Worm (Caenorhabditis elegans) whole organism, L4 larva: ENCODE results near the gene dhs-16.

Source experiments
- D1046.2 ChIP-seq: fragments of 200-800 bp; sonication (Bioruptor generic); IDR thresholded peaks from 2 replicates; pipeline ENCODE4 v1.3.6; 2022; ENCODE audit warnings: missing genetic modification characterization, missing compliant biosample characterization
- F10B5.3 ChIP-seq: sonication (generic microtip); optimal IDR thresholded peaks from 2 replicates; lab custom pipeline; 2016; ENCODE audit warnings: mild to moderate bottlenecking, missing genetic modification characterization, missing compliant biosample characterization
- F26F4.8 ChIP-seq: fragments of 200-800 bp; sonication (Bioruptor generic); conservative IDR thresholded peaks from 2 replicates; pipeline ENCODE4 v1.3.6; 2022; ENCODE audit warnings: missing genetic modification characterization, missing compliant biosample characterization
- R02D3.7 ChIP-seq: fragments of 150-350 bp; sonication (generic microtip); optimal IDR thresholded peaks from 3 replicates; lab custom pipeline; 2014; ENCODE audit warnings: missing biosample characterization, missing genetic modification characterization
- T20F7.1 ChIP-seq: fragments of 200-800 bp; sonication (Bioruptor generic); optimal IDR thresholded peaks from 2 replicates; lab custom pipeline; 2018; ENCODE audit warnings: mild to moderate bottlenecking, missing genetic modification characterization, missing compliant biosample characterization
- T26A8.4 ChIP-seq: fragments of 200-800 bp; sonication (Bioruptor generic); IDR thresholded peaks from 2 replicates; pipeline ENCODE4 v1.3.6; 2022; ENCODE audit warnings: missing genetic modification characterization, missing compliant biosample characterization
- Y105C5A.15 ChIP-seq: fragments of 200-800 bp; sonication (Bioruptor generic); IDR thresholded peaks from 2 replicates; pipeline ENCODE4 v1.3.6; 2022; ENCODE audit warnings: missing genetic modification characterization, missing compliant biosample characterization
- Y75B8A.6 ChIP-seq: fragments of 200-800 bp; sonication (Bioruptor generic); IDR thresholded peaks from 2 replicates; pipeline ENCODE4 v1.3.6; 2022; ENCODE audit warnings: missing genetic modification reagents, missing genetic modification characterization, missing compliant biosample characterization
- ZK337.2 ChIP-seq: fragments of 200-800 bp; sonication (Bioruptor generic); IDR thresholded peaks from 2 replicates; pipeline ENCODE4 v1.3.6; 2022; ENCODE audit warnings: missing genetic modification reagents, missing genetic modification characterization, missing compliant biosample characterization
- ZK546.5 ChIP-seq, 2 experiments: sonication (generic microtip); optimal IDR thresholded peaks; 2 replicates each; lab custom pipeline; 2017; ENCODE audit warnings: missing biosample characterization in 2 of 2, missing genetic modification characterization in 2 of 2
- aha-1 ChIP-seq: fragments of 150-350 bp; peaks from one replicate; lab custom pipeline; 2014; ENCODE audit warnings: missing biosample characterization, missing genetic modification characterization
- aly-2 ChIP-seq: sonication (generic microtip); optimal IDR thresholded peaks from 2 replicates; lab custom pipeline; 2018; ENCODE audit warnings: missing biosample characterization, missing genetic modification characterization
- ama-1 ChIP-seq: fragments of 150-350 bp; optimal IDR thresholded peaks from 2 replicates; lab custom pipeline; 2014; ENCODE audit warnings: inconsistent platforms, mixed read lengths
- ceh-28 ChIP-seq: fragments of 150-350 bp; optimal IDR thresholded peaks from 2 replicates; lab custom pipeline; 2014; ENCODE audit warnings: missing biosample characterization, missing genetic modification reagents, missing genetic modification characterization
- ceh-32 ChIP-seq: sonication (generic microtip); optimal IDR thresholded peaks from 2 replicates; lab custom pipeline; 2016; ENCODE audit warnings: mild to moderate bottlenecking, missing genetic modification characterization, missing compliant biosample characterization; ENCODE audit not compliant: poor library complexity
- ces-1 ChIP-seq: fragments of 150-350 bp; sonication (generic microtip); optimal IDR thresholded peaks from 4 replicates; lab custom pipeline; 2014; ENCODE audit warnings: missing biosample characterization, missing genetic modification reagents, missing genetic modification characterization
- daf-12 ChIP-seq: fragments of 150-350 bp; optimal IDR thresholded peaks from 2 replicates; lab custom pipeline; 2014; ENCODE audit warnings: missing biosample characterization, missing genetic modification reagents, missing genetic modification characterization
- daf-16 ChIP-seq, 3 experiments: sonication (generic microtip); optimal IDR thresholded peaks; 2 replicates each; lab custom pipeline; 2016 to 2017; ENCODE audit warnings: missing genetic modification characterization in 3 of 3, missing genetic modification reagents in 3 of 3, mild to moderate bottlenecking in 2 of 3, missing compliant biosample characterization in 2 of 3, missing biosample characterization in 1 of 3, moderate library complexity in 1 of 3
- daf-19 ChIP-seq: fragments of 200-800 bp; sonication (Bioruptor generic); conservative IDR thresholded peaks from 2 replicates; pipeline ENCODE4 v1.3.6; 2022; ENCODE audit warnings: missing genetic modification characterization, missing compliant biosample characterization
- daf-8 ChIP-seq: fragments of 200-800 bp; sonication (Bioruptor generic); IDR thresholded peaks from 2 replicates; pipeline ENCODE4 v1.3.6; 2022; ENCODE audit warnings: missing genetic modification characterization, missing compliant biosample characterization
- dmd-6 ChIP-seq: fragments of 200-800 bp; sonication (Bioruptor generic); IDR thresholded peaks from 2 replicates; pipeline ENCODE4 v1.3.6; 2022; ENCODE audit warnings: missing genetic modification reagents, missing genetic modification characterization, missing compliant biosample characterization
- dmd-8 ChIP-seq: fragments of 200-800 bp; sonication (Bioruptor generic); IDR thresholded peaks from 2 replicates; pipeline ENCODE4 v1.3.6; 2022; ENCODE audit warnings: missing genetic modification characterization, missing compliant biosample characterization
- dpl-1 ChIP-seq: fragments of 150-350 bp; optimal IDR thresholded peaks from 2 replicates; lab custom pipeline; 2014; ENCODE audit warnings: missing biosample characterization, missing genetic modification reagents, missing genetic modification characterization
- egl-27 ChIP-seq: sonication (generic microtip); optimal IDR thresholded peaks from 3 replicates; lab custom pipeline; 2017; ENCODE audit warnings: missing biosample characterization, missing genetic modification reagents, missing genetic modification characterization
- fkh-10 ChIP-seq: fragments of 150-350 bp; optimal IDR thresholded peaks from 2 replicates; lab custom pipeline; 2014; ENCODE audit warnings: missing biosample characterization, missing genetic modification reagents, missing genetic modification characterization
- hif-1 ChIP-seq, 2 experiments: sonication (generic microtip); optimal IDR thresholded peaks; 2 replicates each; lab custom pipeline; 2016 to 2017; ENCODE audit warnings: missing compliant biosample characterization in 2 of 2, missing genetic modification characterization in 2 of 2, missing genetic modification reagents in 2 of 2, missing genotype in 2 of 2, mild to moderate bottlenecking in 1 of 2
- hlh-11 ChIP-seq: fragments of 200-800 bp; sonication (Bioruptor generic); optimal IDR thresholded peaks from 2 replicates; lab custom pipeline; 2018; ENCODE audit warnings: mild to moderate bottlenecking, missing genetic modification characterization, missing compliant biosample characterization
- lim-7 ChIP-seq: fragments of 200-800 bp; sonication (Bioruptor generic); IDR thresholded peaks from 2 replicates; pipeline ENCODE4 v1.3.6; 2022; ENCODE audit warnings: missing genetic modification characterization, missing compliant biosample characterization
- lin-1 ChIP-seq: fragments of 200-800 bp; sonication (Bioruptor generic); IDR thresholded peaks from 2 replicates; pipeline ENCODE4 v1.3.6; 2022; ENCODE audit warnings: missing genetic modification reagents, missing genetic modification characterization, missing compliant biosample characterization
- lin-13 ChIP-seq: fragments of 150-350 bp; optimal IDR thresholded peaks from 2 replicates; lab custom pipeline; 2014; ENCODE audit warnings: missing biosample characterization, missing genetic modification reagents, missing genetic modification characterization
- lin-15B ChIP-seq: fragments of 150-350 bp; sonication (generic microtip); optimal IDR thresholded peaks from 3 replicates; lab custom pipeline; 2014; ENCODE audit warnings: missing biosample characterization, missing genetic modification characterization
- lin-38 ChIP-seq: fragments of 200-800 bp; sonication (Bioruptor generic); IDR thresholded peaks from 2 replicates; pipeline ENCODE4 v1.3.6; 2022; ENCODE audit warnings: missing genetic modification reagents, missing genetic modification characterization, missing compliant biosample characterization
- lin-39 ChIP-seq: fragments of 150-350 bp; optimal IDR thresholded peaks from 2 replicates; lab custom pipeline; 2014; ENCODE audit warnings: missing biosample characterization, missing genetic modification reagents, missing genetic modification characterization
- madf-5 ChIP-seq, 2 experiments: fragments of 200-800 bp; sonication (Bioruptor generic); IDR thresholded peaks; 2 replicates each; pipeline ENCODE4 v1.3.6; 2022; ENCODE audit warnings: missing compliant biosample characterization in 2 of 2, missing genetic modification characterization in 2 of 2
- mdl-1 ChIP-seq, 2 experiments: fragments of 150-350 bp in 1 of 2; sonication (generic microtip) in 1 of 2; optimal IDR thresholded peaks; 2 replicates each; lab custom pipeline; 2014 to 2017; ENCODE audit warnings: missing biosample characterization in 2 of 2, missing genetic modification characterization in 2 of 2
- mep-1 ChIP-seq: fragments of 150-350 bp; sonication (generic microtip); optimal IDR thresholded peaks from 3 replicates; lab custom pipeline; 2014; ENCODE audit warnings: missing biosample characterization, missing genetic modification characterization
- mxl-2 ChIP-seq: fragments of 200-800 bp; sonication (Bioruptor generic); conservative IDR thresholded peaks from 2 replicates; pipeline ENCODE4 v1.3.6; 2022; ENCODE audit warnings: missing genetic modification reagents, missing genetic modification characterization, missing compliant biosample characterization
- mxl-3 ChIP-seq: fragments of 200-800 bp; sonication (Bioruptor generic); optimal IDR thresholded peaks from 2 replicates; lab custom pipeline; 2018; ENCODE audit warnings: mild to moderate bottlenecking, missing genetic modification characterization, missing compliant biosample characterization
- nhr-10 ChIP-seq: fragments of 150-350 bp; optimal IDR thresholded peaks from 2 replicates; lab custom pipeline; 2014; ENCODE audit warnings: missing biosample characterization, missing genetic modification characterization
- nhr-11 ChIP-seq: fragments of 150-350 bp; optimal IDR thresholded peaks from 2 replicates; lab custom pipeline; 2014; ENCODE audit warnings: missing biosample characterization, missing genetic modification characterization
- nhr-111 ChIP-seq: fragments of 200-800 bp; sonication (Bioruptor generic); optimal IDR thresholded peaks from 2 replicates; lab custom pipeline; 2018; ENCODE audit warnings: mild to moderate bottlenecking, missing genetic modification characterization, missing compliant biosample characterization
- nhr-237 ChIP-seq: sonication (generic microtip); optimal IDR thresholded peaks from 2 replicates; lab custom pipeline; 2017; ENCODE audit warnings: missing biosample characterization, missing genetic modification characterization
- nhr-25 ChIP-seq: sonication (generic microtip); optimal IDR thresholded peaks from 2 replicates; lab custom pipeline; 2017; ENCODE audit warnings: missing genetic modification characterization, mild to moderate bottlenecking, missing compliant biosample characterization, antibody characterized with exemption, moderate library complexity, borderline replicate concordance; ENCODE audit not compliant: insufficient read depth
- nhr-41 ChIP-seq: fragments of 200-800 bp; sonication (Bioruptor generic); IDR thresholded peaks from 2 replicates; pipeline ENCODE4 v1.3.6; 2022; ENCODE audit warnings: missing genetic modification reagents, missing genetic modification characterization, missing compliant biosample characterization
- nhr-77 ChIP-seq: fragments of 150-350 bp; optimal IDR thresholded peaks from 2 replicates; lab custom pipeline; 2014; ENCODE audit warnings: missing biosample characterization, missing genetic modification characterization
- pqm-1 ChIP-seq: sonication (generic microtip); optimal IDR thresholded peaks from 2 replicates; lab custom pipeline; 2017; ENCODE audit warnings: missing biosample characterization, missing genetic modification characterization
- saeg-2 ChIP-seq: fragments of 200-800 bp; sonication (Bioruptor generic); IDR thresholded peaks from 2 replicates; pipeline ENCODE4 v1.3.6; 2022; ENCODE audit warnings: missing genetic modification reagents, missing genetic modification characterization, missing compliant biosample characterization
- snpc-4 ChIP-seq: fragments of 150-350 bp; optimal IDR thresholded peaks from 2 replicates; lab custom pipeline; 2014; ENCODE audit warnings: missing biosample characterization, missing genetic modification characterization
- tag-97 ChIP-seq: fragments of 200-800 bp; sonication (Bioruptor generic); IDR thresholded peaks from 2 replicates; pipeline ENCODE4 v1.3.6; 2022; ENCODE audit warnings: missing genetic modification characterization, missing compliant biosample characterization
- unc-130 ChIP-seq: sonication (generic microtip); optimal IDR thresholded peaks from 2 replicates; lab custom pipeline; 2016; ENCODE audit warnings: missing genetic modification reagents, missing genetic modification characterization, missing compliant biosample characterization
- unc-62 ChIP-seq, 3 experiments: fragments of 150-350 bp in 1 of 3; sonication (generic microtip); optimal IDR thresholded peaks in 2 of 3; peaks in 1 of 3; 1 replicate in 1 of 3; 2 replicates in 2 of 3; lab custom pipeline; 2014 to 2017; ENCODE audit warnings: missing biosample characterization in 3 of 3, missing genetic modification characterization in 3 of 3, missing genetic modification reagents in 3 of 3, missing genotype in 1 of 3
- ztf-7 ChIP-seq: fragments of 150-350 bp; optimal IDR thresholded peaks from 2 replicates; lab custom pipeline; 2014; ENCODE audit warnings: missing biosample characterization, missing genetic modification characterization

The dhs-16 gene

DNA sequence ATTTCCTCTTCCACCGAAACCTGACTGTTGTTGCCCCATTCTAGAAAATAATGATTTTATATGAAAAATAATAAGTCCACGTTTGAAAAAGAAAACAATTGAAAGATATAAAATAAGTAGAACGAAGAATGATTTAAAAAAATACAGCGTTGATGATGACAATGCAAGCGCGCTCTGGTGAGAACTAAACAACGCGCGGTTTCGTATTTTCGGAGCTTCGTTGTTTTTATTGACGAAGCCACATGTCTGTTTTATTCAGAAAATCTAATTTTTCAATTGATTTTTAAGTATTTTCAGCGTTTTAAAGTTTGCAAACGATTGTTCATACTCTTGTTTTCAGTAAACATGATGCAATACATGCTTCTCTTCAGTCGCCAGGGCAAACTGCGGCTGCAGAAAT is 34.1 kb downstream of the dhs-16 start, which contains the start of the genes rpt-2 and aps-1:
TSS of gene rpt-2 (minus strand) at position 40 of the 400 bp plus-strand sequence.
TSS of gene aps-1 (plus strand) at position 341 of the 400 bp plus-strand sequence.
- TF ChIP-seq lin-39 (no peak), nhr-11 (tag; lab: Kevin White, UChicago) (peak; percentile 61), lin-38 (GFP tag; lab: Robert Waterston, UW) (peak; percentile 97), T20F7.1 (peak; percentile 100), R02D3.7 (no peak), nhr-41 (GFP tag; lab: Robert Waterston, UW) (no peak), daf-12 (tag; lab: Kevin White, UChicago) (no peak), egl-27 (no peak), saeg-2 (GFP tag; lab: Robert Waterston, UW) (no peak), T26A8.4 (GFP tag; lab: Robert Waterston, UW) (no peak), lim-7 (GFP tag; lab: Robert Waterston, UW) (no peak), snpc-4 (tag; lab: Kevin White, UChicago) (no peak), aha-1 (no peak), F26F4.8 (GFP tag; lab: Robert Waterston, UW) (no peak), D1046.2 (GFP tag; lab: Robert Waterston, UW) (no peak), ztf-7 (tag; lab: Kevin White, UChicago) (peak; percentile 35), lin-13 (GFP tag; lab: Kevin White, UChicago) (peak; percentile 65), daf-16 (GFP tag; optimal IDR thresholded peaks at IDR 0.05; lab: Kevin White, UChicago) (no peak), daf-16 (tag; optimal IDR thresholded peaks at IDR 0.05; lab: Kevin White, UChicago) (peak; percentile 57), ces-1 (GFP tag; lab: Kevin White, UChicago) (no peak), ceh-32 (no peak), lin-1 (GFP tag; lab: Robert Waterston, UW) (no peak), nhr-111 (GFP tag; lab: Kevin White, UChicago) (no peak), daf-19 (no peak), hlh-11 (peak; percentile 60), pqm-1 (tag; lab: Kevin White, UChicago) (peak; percentile 8), daf-8 (GFP tag; lab: Robert Waterston, UW) (no peak), dpl-1 (GFP tag; lab: Kevin White, UChicago) (peak; percentile 79), ZK337.2 (GFP tag; lab: Robert Waterston, UW) (no peak), nhr-10 (tag; lab: Kevin White, UChicago) (no peak), mdl-1 (tag; optimal IDR thresholded peaks at IDR 0.05; lab: Kevin White, UChicago) (peak in 1 of 2 experiments; percentile 67), mxl-2 (GFP tag; lab: Robert Waterston, UW) (no peak), Y105C5A.15 (GFP tag; lab: Robert Waterston, UW) (no peak), ZK546.5 (tag; optimal IDR thresholded peaks at IDR 0.05; lab: Kevin White, UChicago) (no peak), aly-2 (no peak), nhr-237 (no peak), mep-1 (tag; lab: Kevin White, UChicago) (peak; percentile 85), fkh-10 (GFP tag; lab: Kevin White, UChicago) (no peak), unc-130 (GFP tag; lab: Kevin White, UChicago) (peak; percentile 26), dmd-8 (no peak), madf-5 (GFP tag; IDR thresholded peaks at IDR 0.05; lab: Robert Waterston, UW) (no peak), F10B5.3 (tag; lab: Kevin White, UChicago) (no peak), dmd-6 (GFP tag; lab: Robert Waterston, UW) (peak; percentile 34), ama-1 (no peak), tag-97 (GFP tag; lab: Robert Waterston, UW) (no peak), ceh-28 (no peak), nhr-25 (tag; lab: Kevin White, UChicago) (peak; percentile 21), lin-15B (peak; percentile 68), Y75B8A.6 (GFP tag; lab: Robert Waterston, UW) (no peak), hif-1 (tag; optimal IDR thresholded peaks at IDR 0.05; lab: Kevin White, UChicago) (peak in 1 of 2 experiments; percentile 44), unc-62 (GFP tag; optimal IDR thresholded peaks at IDR 0.05 in 1 of 2; lab: Kevin White, UChicago) (no peak), unc-62 (tag; optimal IDR thresholded peaks at IDR 0.05; lab: Kevin White, UChicago) (no peak), mxl-3 (GFP tag; lab: Kevin White, UChicago) (peak; percentile 50), nhr-77 (tag; lab: Kevin White, UChicago) (peak; percentile 66)
